Worm (Caenorhabditis elegans): ENCODE data around the gene F18C5.5.

F18C5.5 gene

ce11 chrII:6519703-6520102 lies 46.8 kb downstream of the F18C5.5 start:
- TF ChIP-seq him-1 (tag; optimal IDR thresholded peaks at IDR 0.05): no peak
- no peak for TF ChIP-seq dao-5 (tag; optimal IDR thresholded peaks at IDR 0.05)
- no peak for TF ChIP-seq W03F9.2 (tag; optimal IDR thresholded peaks at IDR 0.05)

- TF ChIP-seq dao-5 (tag; optimal IDR thresholded peaks at IDR 0.05) (no peak), W03F9.2 (tag; optimal IDR thresholded peaks at IDR 0.05) (no peak), him-1 (tag; optimal IDR thresholded peaks at IDR 0.05) (no peak)
These were observed 50.3 kb downstream of the F18C5.5 start, which contains the start of gene C56E6.7 for ce11 chrII:6516276-6516675. Gene C56E6.7, plus strand, starts transcription at chrII:6516576.

Data from whole organism, L4/young adult.